Worm (Caenorhabditis elegans) whole organism, L4 larva: Measurements from ENCODE around the gene mmab-1.

Experiments
- egl-27 ChIP-seq: sonication (generic microtip); optimal IDR thresholded peaks from 3 replicates; lab custom pipeline; 2017; ENCODE audit warnings: missing biosample characterization, missing genetic modification reagents, missing genetic modification characterization
- nhr-76 ChIP-seq: fragments of 150-350 bp; optimal IDR thresholded peaks from 2 replicates; lab custom pipeline; 2014; ENCODE audit warnings: missing biosample characterization, missing genetic modification characterization
- pqm-1 ChIP-seq: sonication (generic microtip); optimal IDR thresholded peaks from 2 replicates; lab custom pipeline; 2017; ENCODE audit warnings: missing biosample characterization, missing genetic modification characterization
- rbr-2 ChIP-seq: sonication (generic microtip); optimal IDR thresholded peaks from 2 replicates; lab custom pipeline; 2016; ENCODE audit warnings: missing genotype, missing genetic modification characterization, missing compliant biosample characterization
- zag-1 ChIP-seq: fragments of 150-350 bp; optimal IDR thresholded peaks from 2 replicates; lab custom pipeline; 2014; ENCODE audit warnings: missing biosample characterization, missing genetic modification characterization

ce11 chrIII:4881955-4882354 is 40.0 kb downstream of the mmab-1 start:
- TF ChIP-seq rbr-2 (tag; lab: Kevin White, UChicago) (no peak), zag-1 (tag; lab: Kevin White, UChicago) (no peak), nhr-76 (tag; lab: Kevin White, UChicago) (no peak), egl-27 (no peak), pqm-1 (peak; percentile 38)
